Worm (Caenorhabditis elegans) whole organism, L1 larva: ENCODE results near the gene T28C12.2.

ENCODE experiments used
- C16A3.4 ChIP-seq: fragments of 150-350 bp; optimal IDR thresholded peaks from 2 replicates; lab custom pipeline; 2014; ENCODE audit warnings: missing biosample characterization, missing genetic modification characterization
- aly-2 ChIP-seq: fragments of 150-350 bp; optimal IDR thresholded peaks from 2 replicates; lab custom pipeline; 2014; ENCODE audit warnings: missing biosample characterization, missing genetic modification characterization
- egl-13 ChIP-seq: sonication (generic microtip); optimal IDR thresholded peaks from 2 replicates; lab custom pipeline; 2016; ENCODE audit warnings: missing genotype, missing genetic modification reagents, missing genetic modification characterization, missing compliant biosample characterization
- egl-27 ChIP-seq, 2 experiments: fragments of 150-350 bp in 1 of 2; sonication (generic microtip); optimal IDR thresholded peaks; 3 replicates each; lab custom pipeline; 2017 to 2018; ENCODE audit warnings: missing biosample characterization in 2 of 2, missing genetic modification characterization in 2 of 2, missing genetic modification reagents in 2 of 2
- lin-13 ChIP-seq: fragments of 150-350 bp; optimal IDR thresholded peaks from 2 replicates; lab custom pipeline; 2014; ENCODE audit warnings: missing biosample characterization, missing genetic modification reagents, missing genetic modification characterization
- lin-15B ChIP-seq: fragments of 150-350 bp; sonication (generic microtip); optimal IDR thresholded peaks from 3 replicates; lab custom pipeline; 2014; ENCODE audit warnings: missing biosample characterization, missing genetic modification characterization
- nhr-11 ChIP-seq: fragments of 150-350 bp; optimal IDR thresholded peaks from 2 replicates; lab custom pipeline; 2014; ENCODE audit warnings: missing biosample characterization, missing genetic modification characterization
- nhr-12 ChIP-seq: sonication (generic microtip); optimal IDR thresholded peaks from 2 replicates; lab custom pipeline; 2017; ENCODE audit warnings: missing biosample characterization, missing genetic modification characterization
- nhr-237 ChIP-seq: fragments of 150-350 bp; optimal IDR thresholded peaks from 2 replicates; lab custom pipeline; 2014; ENCODE audit warnings: missing biosample characterization, missing genetic modification characterization
- nhr-76 ChIP-seq: sonication (generic microtip); optimal IDR thresholded peaks from 2 replicates; lab custom pipeline; 2017; ENCODE audit warnings: missing biosample characterization, missing genetic modification characterization
- pag-3 ChIP-seq: sonication (generic microtip); optimal IDR thresholded peaks from 2 replicates; lab custom pipeline; 2017; ENCODE audit warnings: missing genetic modification characterization, mild to moderate bottlenecking, missing compliant biosample characterization, antibody characterized with exemption, borderline replicate concordance; ENCODE audit not compliant: insufficient read depth
- pqm-1 ChIP-seq: sonication (generic microtip); optimal IDR thresholded peaks from 3 replicates; lab custom pipeline; 2017; ENCODE audit warnings: missing biosample characterization, missing genetic modification characterization
- ztf-11 ChIP-seq, 2 experiments: sonication (generic microtip); optimal IDR thresholded peaks; 2 replicates each; lab custom pipeline; 2016 to 2017; ENCODE audit warnings: missing genetic modification characterization in 2 of 2, missing biosample characterization in 1 of 2, missing compliant biosample characterization in 1 of 2

DNA sequence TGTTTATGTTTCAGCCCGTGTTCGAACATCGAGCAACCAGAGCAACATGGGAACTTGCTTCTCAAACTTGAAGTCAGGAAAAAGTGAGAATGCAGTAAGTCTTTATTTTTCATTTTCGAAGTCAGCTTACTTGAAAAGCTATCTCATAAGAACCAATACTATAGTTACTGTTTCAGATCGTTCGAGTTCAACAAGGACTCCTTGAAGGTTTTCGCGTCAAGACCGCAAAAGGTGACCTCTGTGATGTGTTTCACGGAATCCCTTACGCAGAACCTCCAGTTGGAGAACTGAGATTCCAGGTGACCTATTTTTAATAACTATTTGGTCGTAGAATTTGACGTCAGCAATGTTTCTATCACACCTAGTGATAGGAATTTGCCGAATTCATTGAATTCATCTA, 5.4 kb upstream of the T28C12.2 start:
- TF ChIP-seq C16A3.4 (tag; lab: Kevin White, UChicago), result no peak
- no peak for TF ChIP-seq nhr-12
- TF ChIP-seq pag-3 (tag; lab: Kevin White, UChicago), result no peak
- TF ChIP-seq aly-2 (tag; lab: Kevin White, UChicago), result no peak
- TF ChIP-seq ztf-11 (tag; optimal IDR thresholded peaks at IDR 0.05; lab: Kevin White, UChicago), result no peak
- TF ChIP-seq nhr-11 (tag; lab: Kevin White, UChicago), result no peak
- TF ChIP-seq nhr-76 (tag; lab: Kevin White, UChicago), result no peak
- TF ChIP-seq lin-15B (tag; lab: Kevin White, UChicago), result no peak
- no peak for TF ChIP-seq pqm-1 (tag; lab: Kevin White, UChicago)
- TF ChIP-seq egl-13 (tag; lab: Kevin White, UChicago), result no peak
- TF ChIP-seq nhr-237 (tag; lab: Kevin White, UChicago), result no peak
- TF ChIP-seq egl-27 (tag; optimal IDR thresholded peaks at IDR 0.05; lab: Kevin White, UChicago), result no peak
- TF ChIP-seq lin-13, result no peak
